Worm (Caenorhabditis elegans) whole organism, early embryonic: ENCODE measurements around the gene cht-3.

Source experiments
- ama-1 ChIP-seq: fragments of 150-350 bp; optimal IDR thresholded peaks from 2 replicates; lab custom pipeline; 2014
- ets-7 ChIP-seq: sonication (generic microtip); optimal IDR thresholded peaks from 2 replicates; lab custom pipeline; 2016; ENCODE audit warnings: missing genotype, missing genetic modification characterization, missing compliant biosample characterization
- hmbx-1 ChIP-seq: sonication (generic microtip); optimal IDR thresholded peaks from 2 replicates; lab custom pipeline; 2016; ENCODE audit warnings: mild to moderate bottlenecking, missing genetic modification characterization, missing compliant biosample characterization
- tbx-11 ChIP-seq: fragments of 200-800 bp; sonication (Bioruptor generic); IDR thresholded peaks from 2 replicates; pipeline ENCODE4 v1.3.6; 2022; ENCODE audit warnings: missing genetic modification characterization, missing compliant biosample characterization

ce11 chrIV:7052135-7052534 is 48.7 kb downstream of the cht-3 start:
- TF ChIP-seq tbx-11 (GFP tag; lab: Robert Waterston, UW): no peak
- no peak for TF ChIP-seq ets-7
- no peak for TF ChIP-seq ama-1 (lab: Kevin White, UChicago)
- no peak for TF ChIP-seq hmbx-1 (tag; lab: Kevin White, UChicago)
